Worm (Caenorhabditis elegans) whole organism, L3 larva: ENCODE results near the gene F40H3.3.

Source experiments
- aly-2 ChIP-seq: fragments of 150-350 bp; optimal IDR thresholded peaks from 2 replicates; lab custom pipeline; 2014; ENCODE audit warnings: missing biosample characterization, missing genetic modification characterization
- ceh-16 ChIP-seq: sonication (generic microtip); optimal IDR thresholded peaks from 2 replicates; lab custom pipeline; 2017; ENCODE audit warnings: missing biosample characterization, missing genetic modification characterization
- ceh-28 ChIP-seq: fragments of 150-350 bp; optimal IDR thresholded peaks from 2 replicates; lab custom pipeline; 2014; ENCODE audit warnings: missing biosample characterization, missing genetic modification reagents, missing genetic modification characterization
- daf-12 ChIP-seq: fragments of 150-350 bp; optimal IDR thresholded peaks from 2 replicates; lab custom pipeline; 2014; ENCODE audit warnings: missing biosample characterization, missing genetic modification reagents, missing genetic modification characterization
- egl-27 ChIP-seq: sonication (generic microtip); optimal IDR thresholded peaks from 4 replicates; lab custom pipeline; 2017; ENCODE audit warnings: missing biosample characterization, missing genetic modification reagents, missing genetic modification characterization
- elt-1 ChIP-seq: fragments of 150-350 bp; optimal IDR thresholded peaks from 2 replicates; lab custom pipeline; 2014; ENCODE audit warnings: missing biosample characterization, missing genetic modification characterization
- elt-2 ChIP-seq: sonication (generic microtip); optimal IDR thresholded peaks from 2 replicates; lab custom pipeline; 2016; ENCODE audit warnings: missing genetic modification reagents, mild to moderate bottlenecking, missing genetic modification characterization, missing compliant biosample characterization
- elt-3 ChIP-seq, 3 experiments: fragments of 150-350 bp in 1 of 3; sonication (generic microtip) in 2 of 3; optimal IDR thresholded peaks; 2 replicates in 2 of 3; 4 replicates in 1 of 3; lab custom pipeline; 2014 to 2017; ENCODE audit warnings: missing biosample characterization in 3 of 3, missing genetic modification characterization in 3 of 3
- fkh-10 ChIP-seq: sonication (generic microtip); optimal IDR thresholded peaks from 2 replicates; lab custom pipeline; 2017; ENCODE audit warnings: missing biosample characterization, missing genetic modification reagents, missing genetic modification characterization
- fkh-2 ChIP-seq: fragments of 150-350 bp; optimal IDR thresholded peaks from 2 replicates; lab custom pipeline; 2014; ENCODE audit warnings: missing biosample characterization, missing genetic modification reagents, missing genetic modification characterization
- fos-1 ChIP-seq: fragments of 150-350 bp; optimal IDR thresholded peaks from 2 replicates; lab custom pipeline; 2014; ENCODE audit warnings: missing biosample characterization, missing genetic modification characterization
- hmg-11 ChIP-seq: sonication (generic microtip); optimal IDR thresholded peaks from 2 replicates; lab custom pipeline; 2016; ENCODE audit warnings: missing genetic modification characterization, missing compliant biosample characterization
- lin-15B ChIP-seq: fragments of 150-350 bp; optimal IDR thresholded peaks from 2 replicates; lab custom pipeline; 2014; ENCODE audit warnings: missing biosample characterization, missing genetic modification characterization
- lin-39 ChIP-seq: fragments of 150-350 bp; optimal IDR thresholded peaks from 2 replicates; lab custom pipeline; 2018; ENCODE audit warnings: missing biosample characterization, missing genetic modification reagents, missing genetic modification characterization
- lsy-12 ChIP-seq: sonication (generic microtip); optimal IDR thresholded peaks from 2 replicates; lab custom pipeline; 2016; ENCODE audit warnings: mild to moderate bottlenecking, missing genetic modification characterization, missing compliant biosample characterization
- mml-1 ChIP-seq: fragments of 150-350 bp; sonication (generic microtip); optimal IDR thresholded peaks from 3 replicates; lab custom pipeline; 2014; ENCODE audit warnings: missing biosample characterization, missing genetic modification characterization
- nfya-1 ChIP-seq: sonication (generic microtip); optimal IDR thresholded peaks from 2 replicates; lab custom pipeline; 2017; ENCODE audit warnings: missing genetic modification characterization, mild to moderate bottlenecking, missing compliant biosample characterization, antibody characterized with exemption, moderate library complexity; ENCODE audit not compliant: insufficient read depth
- nhr-11 ChIP-seq: fragments of 150-350 bp; optimal IDR thresholded peaks from 2 replicates; lab custom pipeline; 2014; ENCODE audit warnings: missing biosample characterization, missing genetic modification characterization
- nhr-12 ChIP-seq: fragments of 150-350 bp; optimal IDR thresholded peaks from 2 replicates; lab custom pipeline; 2014; ENCODE audit warnings: missing biosample characterization, missing genetic modification characterization
- nhr-23 ChIP-seq: fragments of 150-350 bp; optimal IDR thresholded peaks from 2 replicates; lab custom pipeline; 2014; ENCODE audit warnings: missing biosample characterization, missing genetic modification reagents, missing genetic modification characterization
- nhr-43 ChIP-seq: sonication (generic microtip); optimal IDR thresholded peaks from 2 replicates; lab custom pipeline; 2016; ENCODE audit warnings: mild to moderate bottlenecking, missing genetic modification characterization, missing compliant biosample characterization; ENCODE audit not compliant: poor library complexity, severe bottlenecking
- nhr-67 ChIP-seq: fragments of 150-350 bp; optimal IDR thresholded peaks from 2 replicates; lab custom pipeline; 2014; ENCODE audit warnings: missing biosample characterization, missing genetic modification characterization
- nhr-76 ChIP-seq: fragments of 150-350 bp; sonication (generic microtip); optimal IDR thresholded peaks from 5 replicates; lab custom pipeline; 2014; ENCODE audit warnings: missing biosample characterization, missing genetic modification characterization
- nhr-77 ChIP-seq: fragments of 150-350 bp; optimal IDR thresholded peaks from 2 replicates; lab custom pipeline; 2014; ENCODE audit warnings: missing biosample characterization, missing genetic modification characterization
- pha-4 ChIP-seq: fragments of 150-350 bp; optimal IDR thresholded peaks from 2 replicates; lab custom pipeline; 2014; ENCODE audit warnings: missing biosample characterization, missing genetic modification reagents, missing genetic modification characterization
- sea-2 ChIP-seq: fragments of 150-350 bp; sonication (generic microtip); optimal IDR thresholded peaks from 4 replicates; lab custom pipeline; 2014; ENCODE audit warnings: missing biosample characterization, missing genetic modification reagents, missing genetic modification characterization
- snpc-4 ChIP-seq: fragments of 150-350 bp; optimal IDR thresholded peaks from 2 replicates; lab custom pipeline; 2014; ENCODE audit warnings: missing biosample characterization, missing genetic modification characterization
- tbx-2 ChIP-seq: sonication (generic microtip); optimal IDR thresholded peaks from 2 replicates; lab custom pipeline; 2016; ENCODE audit warnings: mild to moderate bottlenecking, missing genetic modification characterization, missing compliant biosample characterization
- unc-39 ChIP-seq: sonication (generic microtip); optimal IDR thresholded peaks from 4 replicates; lab custom pipeline; 2017; ENCODE audit warnings: missing biosample characterization, missing genetic modification characterization
- unc-62 ChIP-seq: fragments of 150-350 bp; sonication (generic microtip); optimal IDR thresholded peaks from 4 replicates; lab custom pipeline; 2014; ENCODE audit warnings: missing biosample characterization, missing genetic modification reagents, missing genetic modification characterization
- zag-1 ChIP-seq: fragments of 150-350 bp; optimal IDR thresholded peaks from 2 replicates; lab custom pipeline; 2014; ENCODE audit warnings: missing biosample characterization, missing genetic modification characterization
- ztf-4 ChIP-seq: fragments of 150-350 bp; optimal IDR thresholded peaks from 2 replicates; lab custom pipeline; 2014; ENCODE audit warnings: missing biosample characterization, missing genetic modification characterization

Gene F40H3.3

DNA sequence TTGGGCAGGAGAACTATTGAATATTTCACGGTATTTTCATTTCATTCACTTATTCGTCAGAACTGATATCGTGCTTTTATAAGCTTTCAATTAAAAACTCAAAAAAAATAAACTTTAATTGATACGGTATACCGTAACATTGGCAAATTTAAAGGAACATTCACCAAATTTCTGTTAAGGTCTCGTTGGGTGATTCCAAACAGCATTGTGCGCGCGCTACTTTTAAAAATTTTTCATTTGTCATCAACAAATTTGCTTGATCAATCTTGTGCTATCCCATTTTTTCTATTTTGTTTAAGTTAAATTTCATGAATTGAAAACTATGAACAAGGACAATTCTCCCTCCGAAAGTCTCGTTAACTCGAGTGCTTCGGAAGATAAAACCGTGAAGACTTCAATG lies 27.2 kb downstream of the F40H3.3 start, which contains the start of gene szy-4:
Gene szy-4 (plus strand): TSS at position 229 of the 400 bp plus-strand sequence.
- TF ChIP-seq fkh-10 (GFP tag; lab: Kevin White, UChicago) = no peak
- no peak for TF ChIP-seq nhr-77 (tag; lab: Kevin White, UChicago)
- TF ChIP-seq daf-12 = no peak
- no peak for TF ChIP-seq ztf-4 (tag; lab: Kevin White, UChicago)
- no peak for TF ChIP-seq snpc-4

DNA sequence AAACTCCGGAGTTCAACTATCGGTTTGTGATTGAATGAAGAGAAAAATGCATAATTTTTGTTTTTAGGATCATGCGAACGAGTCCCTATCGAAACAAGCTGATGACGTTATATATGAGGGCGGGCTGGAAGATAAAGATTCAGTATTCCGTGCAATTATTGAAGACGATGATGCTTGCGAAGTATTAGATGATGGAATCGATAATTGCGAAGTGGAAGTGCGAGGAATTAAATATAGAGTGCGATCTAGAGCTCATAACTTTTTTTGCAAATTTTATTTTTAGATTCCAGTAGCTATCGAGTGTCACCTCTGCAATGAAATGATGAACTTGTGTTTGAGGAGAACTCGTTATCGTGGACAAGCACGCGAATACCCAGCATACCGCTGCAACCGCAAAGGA lies 27.7 kb downstream of the F40H3.3 start:
- TF ChIP-seq nhr-77 (tag; lab: Kevin White, UChicago) (no peak), nhr-76 (tag; lab: Kevin White, UChicago) (no peak)

DNA sequence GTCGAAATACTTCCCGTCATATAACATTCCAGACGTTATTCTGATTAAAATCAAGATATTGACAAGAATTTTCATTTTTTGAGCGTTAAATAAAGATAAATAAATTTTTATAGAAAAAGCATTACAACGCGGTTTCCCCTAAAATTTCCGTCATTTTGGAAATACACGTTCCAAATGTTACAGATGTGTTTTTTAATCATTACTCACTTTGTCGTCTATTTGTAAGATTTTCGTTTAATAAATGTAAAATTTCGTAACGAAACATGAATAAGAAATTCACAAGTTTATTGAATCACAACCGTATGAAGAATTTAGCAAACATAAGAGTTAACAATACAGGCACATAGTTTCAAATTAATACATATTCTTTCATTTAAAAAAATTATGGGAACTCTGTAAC lies 31.6 kb downstream of the F40H3.3 start, which contains the start of gene C30B5.17:
Gene C30B5.17 (minus strand): TSS at position 101 of the 400 bp plus-strand sequence.
- TF ChIP-seq ceh-28 (tag; lab: Kevin White, UChicago) (no peak), snpc-4 (no peak), unc-39 (tag; lab: Kevin White, UChicago) (no peak), nhr-12 (tag; lab: Kevin White, UChicago) (no peak), unc-62 (no peak), elt-3 (tag; optimal IDR thresholded peaks at IDR 0.05; lab: Kevin White, UChicago) (no peak), fkh-2 (no peak), elt-2 (no peak), tbx-2 (tag; lab: Kevin White, UChicago) (no peak), fos-1 (tag; lab: Kevin White, UChicago) (no peak), nhr-23 (no peak), fkh-10 (GFP tag; lab: Kevin White, UChicago) (no peak), hmg-11 (tag; lab: Kevin White, UChicago) (no peak), lsy-12 (no peak)

DNA sequence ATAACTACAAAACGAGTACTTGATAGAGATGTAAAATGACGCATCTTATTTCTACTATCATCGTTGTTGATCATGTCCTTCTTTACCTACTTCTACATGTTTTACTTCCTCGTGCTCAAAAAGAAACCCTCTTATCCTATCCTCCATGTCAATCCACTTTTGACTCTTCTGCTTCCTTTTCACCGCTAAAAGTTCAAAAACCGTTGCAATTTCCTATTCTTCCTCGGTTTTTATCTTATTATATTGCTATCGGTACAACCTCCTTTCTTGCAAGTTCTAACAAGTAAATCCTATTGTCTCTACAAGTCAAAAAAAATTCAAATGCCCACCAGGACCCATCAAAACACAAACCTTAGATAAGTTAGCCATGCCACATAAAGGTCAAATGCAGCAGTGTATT lies 35.9 kb downstream of the F40H3.3 start:
- TF ChIP-seq lin-15B (tag; lab: Kevin White, UChicago) = no peak
- no peak for TF ChIP-seq unc-62
- no peak for TF ChIP-seq tbx-2 (tag; lab: Kevin White, UChicago)
- peak; percentile 71 for TF ChIP-seq fkh-10 (GFP tag; lab: Kevin White, UChicago)
- no peak for TF ChIP-seq nfya-1 (tag; lab: Kevin White, UChicago)
- no peak for TF ChIP-seq nhr-43 (tag; lab: Kevin White, UChicago)
- no peak for TF ChIP-seq egl-27 (tag; lab: Kevin White, UChicago)

DNA sequence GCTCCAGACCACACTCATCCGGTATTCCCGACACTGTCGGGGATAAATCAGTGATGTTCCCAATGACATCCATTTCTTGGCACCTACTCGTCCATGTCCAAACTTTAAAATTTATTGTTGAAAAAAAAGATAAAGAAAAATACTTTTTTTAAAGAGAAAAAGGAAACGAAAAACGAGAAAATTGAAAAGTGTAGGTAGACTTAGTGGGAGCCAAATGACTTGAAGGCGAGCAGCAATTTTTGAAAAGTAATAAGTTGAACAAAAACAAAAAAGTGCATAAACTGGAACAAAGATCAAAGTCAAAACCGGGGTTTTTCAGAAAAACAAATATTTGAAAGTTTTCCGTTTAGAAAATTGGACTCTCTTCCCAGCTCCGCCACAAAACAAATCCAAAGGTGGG lies 36.8 kb downstream of the F40H3.3 start, which contains the start of gene daf-37:
Gene daf-37 (minus strand): TSS at position 101 of the 400 bp plus-strand sequence.
- TF ChIP-seq sea-2 (GFP tag; lab: Kevin White, UChicago) (no peak), nhr-11 (no peak), nhr-67 (no peak), nhr-76 (tag; lab: Kevin White, UChicago) (no peak), elt-1 (tag; lab: Kevin White, UChicago) (no peak), ceh-16 (tag; lab: Kevin White, UChicago) (no peak), snpc-4 (no peak), aly-2 (tag; lab: Kevin White, UChicago) (no peak), mml-1 (no peak), zag-1 (tag; lab: Kevin White, UChicago) (no peak)

DNA sequence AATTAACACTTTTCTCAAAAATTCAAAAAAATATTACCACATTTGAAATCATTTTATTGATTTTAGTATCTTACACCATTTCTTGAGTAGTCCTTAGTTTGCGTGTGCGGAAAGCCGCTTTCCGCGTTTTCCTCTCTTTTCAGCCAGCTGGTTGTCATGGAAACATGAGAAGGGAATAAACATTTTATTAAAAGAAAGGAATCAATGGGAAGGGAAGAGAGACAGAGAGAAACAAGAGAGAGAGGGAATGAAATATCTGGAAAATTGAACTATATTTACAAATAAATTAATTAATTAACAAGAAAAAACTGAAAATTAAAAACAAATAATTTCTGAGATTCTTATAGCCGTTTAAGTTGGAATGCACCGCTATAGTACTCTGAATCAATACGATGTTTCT lies 48.0 kb downstream of the F40H3.3 start, which contains the start of gene mks-2:
Gene mks-2 (minus strand): TSS at position 101 of the 400 bp plus-strand sequence.
- TF ChIP-seq pha-4 (tag; lab: Kevin White, UChicago) = no peak
- no peak for TF ChIP-seq mml-1
- no peak for TF ChIP-seq lin-39 (tag; lab: Kevin White, UChicago)
- TF ChIP-seq nhr-67 = no peak
- no peak for TF ChIP-seq nhr-76 (tag; lab: Kevin White, UChicago)
